Worm (Caenorhabditis elegans) whole organism, L1 larva: ENCODE results near the gene ZK666.14.

Source experiments
- C16A3.4 ChIP-seq: fragments of 150-350 bp; optimal IDR thresholded peaks from 2 replicates; lab custom pipeline; 2014; ENCODE audit warnings: missing biosample characterization, missing genetic modification characterization
- aha-1 ChIP-seq: fragments of 150-350 bp; optimal IDR thresholded peaks from 2 replicates; lab custom pipeline; 2014; ENCODE audit warnings: missing biosample characterization, missing genetic modification characterization
- aly-2 ChIP-seq: fragments of 150-350 bp; optimal IDR thresholded peaks from 2 replicates; lab custom pipeline; 2014; ENCODE audit warnings: missing biosample characterization, missing genetic modification characterization
- blmp-1 ChIP-seq: fragments of 150-350 bp; optimal IDR thresholded peaks from 2 replicates; lab custom pipeline; 2014; ENCODE audit warnings: missing biosample characterization, missing genetic modification characterization
- ceh-82 ChIP-seq, 3 experiments: fragments of 150-350 bp in 1 of 3; sonication (generic microtip) in 2 of 3; optimal IDR thresholded peaks; 2 replicates each; lab custom pipeline; 2014 to 2017; ENCODE audit warnings: missing biosample characterization in 3 of 3, missing genetic modification characterization in 3 of 3
- dpl-1 ChIP-seq, 3 experiments: fragments of 150-350 bp in 2 of 3; sonication (generic microtip) in 1 of 3; optimal IDR thresholded peaks; 2 replicates each; lab custom pipeline; 2014 to 2017; ENCODE audit warnings: missing biosample characterization in 3 of 3, missing genetic modification characterization in 3 of 3, missing genetic modification reagents in 3 of 3
- dsc-1 ChIP-seq: sonication (generic microtip); optimal IDR thresholded peaks from 2 replicates; lab custom pipeline; 2016; ENCODE audit warnings: mild to moderate bottlenecking, missing genetic modification characterization, missing compliant biosample characterization
- efl-1 ChIP-seq, 4 experiments: fragments of 150-350 bp; optimal IDR thresholded peaks in 3 of 4; peaks in 1 of 4; 1 replicate in 1 of 4; 2 replicates in 3 of 4; lab custom pipeline; 2014; ENCODE audit warnings: missing biosample characterization in 2 of 4, missing genetic modification characterization in 2 of 4, missing genetic modification reagents in 2 of 4
- egl-13 ChIP-seq: sonication (generic microtip); optimal IDR thresholded peaks from 2 replicates; lab custom pipeline; 2016; ENCODE audit warnings: missing genotype, missing genetic modification reagents, missing genetic modification characterization, missing compliant biosample characterization
- egl-27 ChIP-seq, 2 experiments: fragments of 150-350 bp in 1 of 2; sonication (generic microtip); optimal IDR thresholded peaks; 3 replicates each; lab custom pipeline; 2017 to 2018; ENCODE audit warnings: missing biosample characterization in 2 of 2, missing genetic modification characterization in 2 of 2, missing genetic modification reagents in 2 of 2
- elt-2 ChIP-seq: sonication (generic microtip); optimal IDR thresholded peaks from 2 replicates; lab custom pipeline; 2016; ENCODE audit warnings: missing genetic modification characterization, mild to moderate bottlenecking, inconsistent platforms, missing compliant biosample characterization, missing genetic modification reagents
- elt-3 ChIP-seq, 6 experiments: fragments of 150-350 bp in 1 of 6; sonication (generic microtip); optimal IDR thresholded peaks; 2 replicates each; lab custom pipeline; 2017 to 2018; ENCODE audit warnings: missing biosample characterization in 6 of 6, missing genetic modification characterization in 6 of 6, inconsistent platforms in 1 of 6
- ets-5 ChIP-seq: fragments of 200-800 bp; sonication (Bioruptor generic); IDR thresholded peaks from 2 replicates; pipeline ENCODE4 v1.3.6; 2022; ENCODE audit warnings: missing genetic modification characterization, missing compliant biosample characterization
- fkh-4 ChIP-seq: sonication (generic microtip); optimal IDR thresholded peaks from 2 replicates; lab custom pipeline; 2016; ENCODE audit warnings: missing compliant biosample characterization, missing genetic modification characterization, borderline replicate concordance
- fkh-8 ChIP-seq: sonication (generic microtip); optimal IDR thresholded peaks from 2 replicates; lab custom pipeline; 2016; ENCODE audit warnings: mild to moderate bottlenecking, missing genetic modification characterization, missing compliant biosample characterization
- fos-1 ChIP-seq: fragments of 150-350 bp; optimal IDR thresholded peaks from 2 replicates; lab custom pipeline; 2014; ENCODE audit warnings: missing biosample characterization, missing genetic modification characterization
- irx-1 ChIP-seq: sonication (generic microtip); optimal IDR thresholded peaks from 2 replicates; lab custom pipeline; 2016; ENCODE audit warnings: missing genetic modification characterization, missing compliant biosample characterization
- isw-1 ChIP-seq: fragments of 200-800 bp; sonication (Bioruptor generic); IDR thresholded peaks from 2 replicates; pipeline ENCODE4 v1.3.6; 2022; ENCODE audit warnings: missing genetic modification characterization, missing compliant biosample characterization
- lin-14 ChIP-seq: fragments of 200-800 bp; sonication (Bioruptor generic); optimal IDR thresholded peaks from 2 replicates; lab custom pipeline; 2018; ENCODE audit warnings: mild to moderate bottlenecking, missing genetic modification characterization, moderate library complexity, missing compliant biosample characterization
- lin-35 ChIP-seq, 2 experiments: fragments of 150-350 bp; optimal IDR thresholded peaks; 2 replicates each; lab custom pipeline; 2014; ENCODE audit warnings: missing biosample characterization in 2 of 2, missing genetic modification characterization in 2 of 2, missing genetic modification reagents in 2 of 2
- lin-39 ChIP-seq: fragments of 150-350 bp; optimal IDR thresholded peaks from 2 replicates; lab custom pipeline; 2014; ENCODE audit warnings: missing biosample characterization, missing genetic modification reagents, missing genetic modification characterization
- lir-3 ChIP-seq: sonication (generic microtip); optimal IDR thresholded peaks from 2 replicates; lab custom pipeline; 2016; ENCODE audit warnings: mild to moderate bottlenecking, missing genetic modification characterization, moderate library complexity, missing compliant biosample characterization; ENCODE audit not compliant: poor library complexity
- lsy-2 ChIP-seq, 2 experiments: fragments of 150-350 bp; optimal IDR thresholded peaks; 2 replicates each; lab custom pipeline; 2014; ENCODE audit warnings: missing biosample characterization in 2 of 2, missing genetic modification characterization in 2 of 2
- mdl-1 ChIP-seq, 2 experiments: fragments of 150-350 bp; optimal IDR thresholded peaks; 2 replicates each; lab custom pipeline; 2014 to 2017; ENCODE audit warnings: missing biosample characterization in 2 of 2, missing genetic modification characterization in 2 of 2, inconsistent platforms in 1 of 2
- mef-2 ChIP-seq: fragments of 150-350 bp; optimal IDR thresholded peaks from 2 replicates; lab custom pipeline; 2014; ENCODE audit warnings: missing biosample characterization, missing genetic modification characterization
- mep-1 ChIP-seq: fragments of 150-350 bp; optimal IDR thresholded peaks from 2 replicates; lab custom pipeline; 2014; ENCODE audit warnings: missing biosample characterization, missing genetic modification characterization
- nhr-20 ChIP-seq: sonication (generic microtip); optimal IDR thresholded peaks from 2 replicates; lab custom pipeline; 2016; ENCODE audit warnings: mild to moderate bottlenecking, missing genetic modification characterization, missing compliant biosample characterization
- nhr-28 ChIP-seq: fragments of 150-350 bp; optimal IDR thresholded peaks from 2 replicates; lab custom pipeline; 2014; ENCODE audit warnings: missing biosample characterization, missing genetic modification characterization
- nhr-71 ChIP-seq: sonication (generic microtip); optimal IDR thresholded peaks from 2 replicates; lab custom pipeline; 2016; ENCODE audit warnings: mild to moderate bottlenecking, missing genetic modification characterization, moderate library complexity, missing compliant biosample characterization
- nhr-76 ChIP-seq: sonication (generic microtip); optimal IDR thresholded peaks from 2 replicates; lab custom pipeline; 2017; ENCODE audit warnings: missing biosample characterization, missing genetic modification characterization
- nhr-77 ChIP-seq: fragments of 150-350 bp; optimal IDR thresholded peaks from 2 replicates; lab custom pipeline; 2014; ENCODE audit warnings: missing biosample characterization, missing genetic modification characterization
- nhr-84 ChIP-seq: sonication (generic microtip); optimal IDR thresholded peaks from 2 replicates; lab custom pipeline; 2017; ENCODE audit warnings: missing biosample characterization, missing genetic modification characterization
- nhr-85 ChIP-seq: sonication (generic microtip); peaks from one replicate; lab custom pipeline; 2016; ENCODE audit warnings: missing genetic modification characterization, inconsistent platforms, missing compliant biosample characterization
- nhr-90 ChIP-seq: sonication (generic microtip); optimal IDR thresholded peaks from 2 replicates; lab custom pipeline; 2016; ENCODE audit warnings: mild to moderate bottlenecking, missing genetic modification characterization, missing compliant biosample characterization; ENCODE audit not compliant: poor library complexity
- pax-3 ChIP-seq: fragments of 200-800 bp; sonication (Bioruptor generic); optimal IDR thresholded peaks from 2 replicates; lab custom pipeline; 2018; ENCODE audit warnings: mild to moderate bottlenecking, missing genetic modification characterization, moderate library complexity, missing compliant biosample characterization
- rnt-1 ChIP-seq: sonication (generic microtip); optimal IDR thresholded peaks from 2 replicates; lab custom pipeline; 2016; ENCODE audit warnings: mild to moderate bottlenecking, missing genetic modification characterization, moderate library complexity, missing compliant biosample characterization
- skn-1 ChIP-seq: fragments of 150-350 bp; optimal IDR thresholded peaks from 2 replicates; lab custom pipeline; 2014; ENCODE audit warnings: missing biosample characterization, missing genetic modification characterization
- snu-23 ChIP-seq: sonication (generic microtip); optimal IDR thresholded peaks from 2 replicates; lab custom pipeline; 2016; ENCODE audit warnings: missing genetic modification characterization, missing compliant biosample characterization
- sup-37 ChIP-seq: fragments of 200-800 bp; sonication (Bioruptor generic); optimal IDR thresholded peaks from 2 replicates; lab custom pipeline; 2018; ENCODE audit warnings: mild to moderate bottlenecking, missing genetic modification characterization, missing compliant biosample characterization
- swsn-7 ChIP-seq: sonication (generic microtip); optimal IDR thresholded peaks from 2 replicates; lab custom pipeline; 2016; ENCODE audit warnings: missing genetic modification characterization, missing compliant biosample characterization
- unc-130 ChIP-seq: fragments of 150-350 bp; optimal IDR thresholded peaks from 2 replicates; lab custom pipeline; 2017; ENCODE audit warnings: missing biosample characterization, missing genetic modification characterization, inconsistent platforms
- unc-62 ChIP-seq: fragments of 150-350 bp; optimal IDR thresholded peaks from 2 replicates; lab custom pipeline; 2014; ENCODE audit warnings: missing biosample characterization, missing genetic modification reagents, missing genetic modification characterization
- vab-15 ChIP-seq: sonication (generic microtip); optimal IDR thresholded peaks from 2 replicates; lab custom pipeline; 2017; ENCODE audit warnings: missing genotype, mild to moderate bottlenecking, missing genetic modification characterization, missing compliant biosample characterization
- xbp-1 ChIP-seq: sonication (generic microtip); optimal IDR thresholded peaks from 2 replicates; lab custom pipeline; 2016; ENCODE audit warnings: missing genetic modification characterization, missing compliant biosample characterization
- zag-1 ChIP-seq: fragments of 150-350 bp; optimal IDR thresholded peaks from 2 replicates; lab custom pipeline; 2014; ENCODE audit warnings: missing biosample characterization, missing genetic modification characterization
- zip-4 ChIP-seq: fragments of 200-800 bp; sonication (Bioruptor generic); optimal IDR thresholded peaks from 2 replicates; lab custom pipeline; 2018; ENCODE audit warnings: mild to moderate bottlenecking, missing genetic modification characterization, moderate library complexity, missing compliant biosample characterization
- ztf-4 ChIP-seq: fragments of 150-350 bp; optimal IDR thresholded peaks from 2 replicates; lab custom pipeline; 2014; ENCODE audit warnings: missing biosample characterization, missing genetic modification characterization

The ZK666.14 gene

DNA sequence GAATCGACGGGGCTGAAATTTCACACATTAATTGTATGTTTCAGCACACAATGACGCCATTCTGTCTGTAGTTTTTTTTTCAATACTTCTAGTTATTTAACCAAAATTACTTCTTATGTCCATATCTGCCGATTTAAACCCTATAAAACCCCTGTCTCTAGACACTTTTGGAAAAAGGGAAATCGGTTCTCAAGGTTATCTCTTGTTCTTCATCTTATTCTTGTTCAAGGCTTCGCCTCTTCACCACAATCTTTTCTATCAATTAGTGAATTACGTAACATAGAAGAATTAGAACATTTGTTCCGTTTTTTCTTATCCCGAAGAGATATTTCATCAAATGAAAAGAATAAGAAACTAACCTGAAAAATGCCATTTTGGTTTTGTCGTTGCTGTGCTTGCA lies 6.1 kb downstream of the ZK666.14 start:
- TF ChIP-seq blmp-1 (tag; lab: Kevin White, UChicago) = peak; percentile 85
- no peak for TF ChIP-seq egl-13

DNA sequence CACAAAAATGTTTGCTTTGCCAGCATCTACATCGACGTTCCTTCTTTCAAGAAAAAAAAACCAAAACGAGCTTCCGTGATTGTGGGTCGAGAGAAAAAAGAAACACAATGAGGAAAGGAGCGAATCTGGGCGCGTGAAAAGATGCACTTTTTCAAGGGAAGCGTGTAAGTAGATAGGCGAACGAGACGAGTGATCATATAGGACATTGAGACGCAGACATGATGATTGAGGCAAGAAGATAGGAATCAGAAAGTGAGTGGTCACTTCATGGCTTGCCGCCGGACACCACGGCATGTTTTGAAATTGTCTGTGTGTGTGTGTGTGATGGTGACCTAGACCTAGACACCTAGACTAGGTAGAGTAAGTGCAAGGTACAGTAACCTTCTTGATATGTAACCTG lies 7.0 kb downstream of the ZK666.14 start:
- TF ChIP-seq nhr-90 = peak; percentile 1
- TF ChIP-seq mep-1 (tag; lab: Kevin White, UChicago) = peak; percentile 62
- peak; percentile 11 for TF ChIP-seq nhr-77 (tag; lab: Kevin White, UChicago)
- TF ChIP-seq elt-3 (tag; optimal IDR thresholded peaks at IDR 0.05; lab: Kevin White, UChicago) = peak in 2 of 6 experiments; percentile 26 to 57
- TF ChIP-seq ztf-4 (tag; lab: Kevin White, UChicago) = no peak
- peak; percentile 18 to 41 for TF ChIP-seq lsy-2 (tag; optimal IDR thresholded peaks at IDR 0.05; lab: Kevin White, UChicago)
- TF ChIP-seq isw-1 = no peak
- no peak for TF ChIP-seq fkh-4
- peak; percentile 71 for TF ChIP-seq rnt-1 (tag; lab: Kevin White, UChicago)
- TF ChIP-seq skn-1 (tag; lab: Kevin White, UChicago) = peak; percentile 8
- TF ChIP-seq dpl-1 (GFP tag; optimal IDR thresholded peaks at IDR 0.05; lab: Kevin White, UChicago) = no peak
- peak; percentile 19 to 24 for TF ChIP-seq efl-1 (optimal IDR thresholded peaks at IDR 0.05; lab: Kevin White, UChicago)
- TF ChIP-seq efl-1 (GFP tag; optimal IDR thresholded peaks at IDR 0.05 in 1 of 2; lab: Kevin White, UChicago) = no peak
- TF ChIP-seq sup-37 (GFP tag; lab: Kevin White, UChicago) = no peak
- no peak for TF ChIP-seq lin-39 (tag; lab: Kevin White, UChicago)
- no peak for TF ChIP-seq zag-1 (tag; lab: Kevin White, UChicago)
- TF ChIP-seq irx-1 (tag; lab: Kevin White, UChicago) = peak; percentile 33
- no peak for TF ChIP-seq pax-3
- peak in 1 of 2 experiments; percentile 65 for TF ChIP-seq mdl-1 (tag; optimal IDR thresholded peaks at IDR 0.05; lab: Kevin White, UChicago)
- TF ChIP-seq zip-4 (GFP tag; lab: Kevin White, UChicago) = no peak
- peak; percentile 94 for TF ChIP-seq nhr-85
- peak; percentile 61 for TF ChIP-seq nhr-20 (tag; lab: Kevin White, UChicago)
- peak; percentile 94 for TF ChIP-seq blmp-1 (tag; lab: Kevin White, UChicago)
- no peak for TF ChIP-seq fkh-8 (tag; lab: Kevin White, UChicago)
- no peak for TF ChIP-seq aha-1
- TF ChIP-seq xbp-1 (tag; lab: Kevin White, UChicago) = peak; percentile 4
- TF ChIP-seq nhr-71 (tag; lab: Kevin White, UChicago) = peak; percentile 58
- no peak for TF ChIP-seq unc-62 (GFP tag; lab: Kevin White, UChicago)
- peak; percentile 59 for TF ChIP-seq snu-23 (GFP tag; lab: Kevin White, UChicago)
- TF ChIP-seq dsc-1 (tag; lab: Kevin White, UChicago) = no peak
- TF ChIP-seq C16A3.4 (tag; lab: Kevin White, UChicago) = no peak
- TF ChIP-seq fos-1 = no peak
- no peak for TF ChIP-seq lir-3
- peak; percentile 92 for TF ChIP-seq lin-14 (GFP tag; lab: Kevin White, UChicago)
- peak in 1 of 3 experiments; percentile 40 for TF ChIP-seq ceh-82 (tag; optimal IDR thresholded peaks at IDR 0.05; lab: Kevin White, UChicago)
- peak; percentile 22 for TF ChIP-seq swsn-7
- TF ChIP-seq ets-5 (GFP tag; lab: Robert Waterston, UW) = no peak
- TF ChIP-seq lin-35 (GFP tag; optimal IDR thresholded peaks at IDR 0.05; lab: Kevin White, UChicago) = peak; percentile 20 to 31
- TF ChIP-seq elt-2 (tag; lab: Kevin White, UChicago) = no peak

DNA sequence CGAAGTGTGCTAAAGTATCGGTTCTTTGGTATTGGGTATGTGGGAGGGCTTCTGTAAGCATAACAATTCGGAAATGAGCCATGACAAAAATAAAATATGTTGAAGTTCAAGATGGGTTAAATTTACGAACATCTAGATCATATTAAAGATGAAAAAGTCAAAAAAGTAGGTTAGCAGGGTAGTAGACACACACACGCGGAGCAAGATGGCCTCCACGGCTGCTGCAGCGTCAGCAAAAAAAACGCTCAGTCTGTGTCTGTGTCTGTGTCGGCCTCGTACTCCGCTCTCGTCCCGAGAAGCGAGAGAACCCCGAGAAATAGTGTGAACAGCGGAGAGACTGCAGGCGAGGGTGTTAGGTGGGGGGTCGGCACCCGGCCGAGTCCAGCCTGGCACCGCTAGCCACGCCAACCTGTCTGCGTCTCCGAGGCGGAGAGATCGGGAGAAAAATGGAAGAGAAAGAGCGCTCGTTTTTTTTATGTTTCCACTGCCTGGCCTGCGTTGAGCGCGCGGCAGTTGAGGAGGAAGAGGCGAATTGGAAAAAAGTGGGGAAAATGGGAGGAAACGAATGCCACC lies 8.0 kb downstream of the ZK666.14 start, which contains the start of gene myrf-1:
Gene myrf-1, minus strand, starts transcription at position 51 of the 573 bp plus-strand sequence.
- TF ChIP-seq rnt-1 (tag; lab: Kevin White, UChicago) = peak; percentile 82
- TF ChIP-seq nhr-20 (tag; lab: Kevin White, UChicago) = peak; percentile 85
- TF ChIP-seq snu-23 (GFP tag; lab: Kevin White, UChicago) = peak; percentile 88
- TF ChIP-seq unc-130 (tag; lab: Kevin White, UChicago) = peak; percentile 70
- no peak for TF ChIP-seq lin-39 (tag; lab: Kevin White, UChicago)
- TF ChIP-seq ztf-4 (tag; lab: Kevin White, UChicago) = peak; percentile 80
- TF ChIP-seq lsy-2 (tag; optimal IDR thresholded peaks at IDR 0.05; lab: Kevin White, UChicago) = peak; percentile 68 to 76
- TF ChIP-seq nhr-28 (tag; lab: Kevin White, UChicago) = no peak
- TF ChIP-seq mep-1 (tag; lab: Kevin White, UChicago) = peak; percentile 73
- peak; percentile 70 for TF ChIP-seq xbp-1 (tag; lab: Kevin White, UChicago)
- TF ChIP-seq mef-2 (tag; lab: Kevin White, UChicago) = peak; percentile 10
- no peak for TF ChIP-seq sup-37 (GFP tag; lab: Kevin White, UChicago)
- no peak for TF ChIP-seq nhr-76 (tag; lab: Kevin White, UChicago)
- TF ChIP-seq swsn-7 = peak; percentile 89
- no peak for TF ChIP-seq vab-15 (tag; lab: Kevin White, UChicago)
- TF ChIP-seq elt-2 (tag; lab: Kevin White, UChicago) = peak; percentile 66
- TF ChIP-seq ceh-82 (tag; optimal IDR thresholded peaks at IDR 0.05; lab: Kevin White, UChicago) = peak; percentile 49 to 91 (median 53)
- peak; percentile 36 for TF ChIP-seq zip-4 (GFP tag; lab: Kevin White, UChicago)
- peak; percentile 32 to 41 for TF ChIP-seq egl-27 (tag; optimal IDR thresholded peaks at IDR 0.05; lab: Kevin White, UChicago)
- no peak for TF ChIP-seq aly-2 (tag; lab: Kevin White, UChicago)
- TF ChIP-seq nhr-84 = no peak
